Worm (Caenorhabditis elegans) whole organism, young adult: Measurements from ENCODE around the gene tat-6.

Experiments used
- F23B12.7 ChIP-seq: sonication (generic microtip); optimal IDR thresholded peaks from 2 replicates; lab custom pipeline; 2017; ENCODE audit warnings: missing genetic modification characterization, mild to moderate bottlenecking, missing compliant biosample characterization, antibody characterized with exemption, moderate library complexity; ENCODE audit not compliant: insufficient read depth
- T26A5.8 ChIP-seq: sonication (generic microtip); optimal IDR thresholded peaks from 2 replicates; lab custom pipeline; 2016; ENCODE audit warnings: missing genetic modification characterization, missing compliant biosample characterization
- attf-6 ChIP-seq: fragments of 200-800 bp; sonication (Bioruptor generic); IDR thresholded peaks from 2 replicates; pipeline ENCODE4 v1.3.6; 2022; ENCODE audit warnings: missing genetic modification reagents, missing genetic modification characterization, missing compliant biosample characterization
- lin-40 ChIP-seq: sonication (generic microtip); optimal IDR thresholded peaks from 2 replicates; lab custom pipeline; 2016; ENCODE audit warnings: missing genetic modification characterization, mild to moderate bottlenecking, missing compliant biosample characterization, missing genotype, missing genetic modification reagents
- lsl-1 ChIP-seq: fragments of 200-800 bp; sonication (Bioruptor generic); optimal IDR thresholded peaks from 2 replicates; lab custom pipeline; 2018; ENCODE audit warnings: mild to moderate bottlenecking, missing genetic modification characterization, moderate library complexity, missing compliant biosample characterization
- madf-6 ChIP-seq: fragments of 200-800 bp; sonication (Bioruptor generic); IDR thresholded peaks from 2 replicates; pipeline ENCODE4 v1.3.6; 2022; ENCODE audit warnings: missing genetic modification reagents, missing genetic modification characterization, missing compliant biosample characterization
- nfyb-1 ChIP-seq: fragments of 200-800 bp; sonication (Bioruptor generic); IDR thresholded peaks from 2 replicates; pipeline ENCODE4 v1.3.6; 2022; ENCODE audit warnings: missing genetic modification reagents, missing genetic modification characterization, missing compliant biosample characterization
- nhr-179 ChIP-seq: sonication (generic microtip); optimal IDR thresholded peaks from 2 replicates; lab custom pipeline; 2016; ENCODE audit warnings: mild to moderate bottlenecking, missing genetic modification characterization, missing compliant biosample characterization
- unc-62 ChIP-seq: fragments of 150-350 bp; optimal IDR thresholded peaks from 2 replicates; lab custom pipeline; 2014; ENCODE audit warnings: missing biosample characterization, missing genetic modification reagents, missing genetic modification characterization

- no peak for TF ChIP-seq attf-6 (GFP tag; lab: Robert Waterston, UW)
- no peak for TF ChIP-seq nfyb-1 (GFP tag; lab: Robert Waterston, UW)
- TF ChIP-seq T26A5.8 (tag; lab: Kevin White, UChicago) = no peak
- no peak for TF ChIP-seq nhr-179 (tag; lab: Kevin White, UChicago)
- TF ChIP-seq F23B12.7 (tag; lab: Kevin White, UChicago) = no peak
- no peak for TF ChIP-seq lin-40
- TF ChIP-seq unc-62 = no peak
- no peak for TF ChIP-seq madf-6 (GFP tag; lab: Robert Waterston, UW)
- TF ChIP-seq lsl-1 (GFP tag; lab: Kevin White, UChicago) = no peak
Measured at ce11 chrV:3171625-3172024, 42.7 kb downstream of the tat-6 start.
